Worm (Caenorhabditis elegans) whole organism, late embryonic: ENCODE data around the gene hars-1.

Experiments
- C38D4.7 ChIP-seq: fragments of 200-800 bp; sonication (Bioruptor generic); optimal IDR thresholded peaks from 2 replicates; lab custom pipeline; 2018; ENCODE audit warnings: mild to moderate bottlenecking, missing genetic modification characterization, moderate library complexity, missing compliant biosample characterization
- F13H6.1 ChIP-seq: sonication (generic microtip); optimal IDR thresholded peaks from 2 replicates; lab custom pipeline; 2016; ENCODE audit warnings: missing genetic modification characterization, missing compliant biosample characterization
- K09A11.1 ChIP-seq: sonication (generic microtip); optimal IDR thresholded peaks from 2 replicates; lab custom pipeline; 2017; ENCODE audit warnings: antibody characterized with exemption, mild to moderate bottlenecking, missing genetic modification characterization, missing compliant biosample characterization; ENCODE audit not compliant: insufficient read depth
- T23F11.4 ChIP-seq: fragments of 200-800 bp; sonication (Bioruptor generic); optimal IDR thresholded peaks from 2 replicates; lab custom pipeline; 2018; ENCODE audit warnings: mild to moderate bottlenecking, missing genetic modification characterization, missing compliant biosample characterization
- Y22D7AL.16 ChIP-seq: sonication (generic microtip); optimal IDR thresholded peaks from 2 replicates; lab custom pipeline; 2016; ENCODE audit warnings: missing genetic modification characterization, missing compliant biosample characterization
- ahr-1 ChIP-seq: sonication (generic microtip); optimal IDR thresholded peaks from 2 replicates; lab custom pipeline; 2016; ENCODE audit warnings: missing genetic modification characterization, missing compliant biosample characterization
- ceh-14 ChIP-seq: sonication (generic microtip); optimal IDR thresholded peaks from 2 replicates; lab custom pipeline; 2016; ENCODE audit warnings: missing genotype, missing genetic modification characterization, missing compliant biosample characterization
- ceh-2 ChIP-seq: sonication (generic microtip); optimal IDR thresholded peaks from 2 replicates; lab custom pipeline; 2016; ENCODE audit warnings: missing genotype, missing genetic modification characterization, missing compliant biosample characterization
- ceh-22 ChIP-seq: sonication (generic microtip); optimal IDR thresholded peaks from 2 replicates; lab custom pipeline; 2017; ENCODE audit warnings: missing biosample characterization, missing genetic modification characterization
- ceh-30 ChIP-seq: fragments of 150-350 bp; optimal IDR thresholded peaks from 2 replicates; lab custom pipeline; 2014; ENCODE audit warnings: missing biosample characterization, missing genetic modification characterization
- ceh-31 ChIP-seq: sonication (generic microtip); optimal IDR thresholded peaks from 2 replicates; lab custom pipeline; 2016; ENCODE audit warnings: missing genetic modification characterization, missing compliant biosample characterization
- ceh-34 ChIP-seq: sonication (generic microtip); optimal IDR thresholded peaks from 2 replicates; lab custom pipeline; 2016; ENCODE audit warnings: mild to moderate bottlenecking, missing genetic modification characterization, missing compliant biosample characterization
- ceh-45 ChIP-seq: fragments of 200-800 bp; sonication (Bioruptor generic); IDR thresholded peaks from 2 replicates; pipeline ENCODE4 v1.3.6; 2022; ENCODE audit warnings: missing genetic modification reagents, missing genetic modification characterization, missing compliant biosample characterization
- ceh-48 ChIP-seq: sonication (generic microtip); optimal IDR thresholded peaks from 2 replicates; lab custom pipeline; 2016; ENCODE audit warnings: missing genetic modification characterization, inconsistent platforms, missing compliant biosample characterization
- ceh-9 ChIP-seq: sonication (generic microtip); optimal IDR thresholded peaks from 2 replicates; lab custom pipeline; 2016; ENCODE audit warnings: mild to moderate bottlenecking, missing genetic modification characterization, inconsistent platforms, missing compliant biosample characterization
- fax-1 ChIP-seq: sonication (generic microtip); optimal IDR thresholded peaks from 2 replicates; lab custom pipeline; 2016; ENCODE audit warnings: missing genotype, missing genetic modification characterization, missing compliant biosample characterization
- fkh-10 ChIP-seq: fragments of 150-350 bp; optimal IDR thresholded peaks from 2 replicates; lab custom pipeline; 2014; ENCODE audit warnings: missing biosample characterization, missing genetic modification reagents, missing genetic modification characterization
- gmeb-2 ChIP-seq: sonication (generic microtip); optimal IDR thresholded peaks from 2 replicates; lab custom pipeline; 2016; ENCODE audit warnings: missing genetic modification characterization, inconsistent platforms, missing compliant biosample characterization
- hlh-13 ChIP-seq: fragments of 200-800 bp; sonication (Bioruptor generic); optimal IDR thresholded peaks from 2 replicates; lab custom pipeline; 2018; ENCODE audit warnings: mild to moderate bottlenecking, missing genetic modification characterization, missing compliant biosample characterization
- hlh-6 ChIP-seq: sonication (generic microtip); optimal IDR thresholded peaks from 2 replicates; lab custom pipeline; 2016; ENCODE audit warnings: missing genotype, missing genetic modification characterization, missing compliant biosample characterization
- hlh-8 ChIP-seq: sonication (generic microtip); optimal IDR thresholded peaks from 2 replicates; lab custom pipeline; 2016; ENCODE audit warnings: missing genotype, missing genetic modification characterization, missing compliant biosample characterization
- lim-6 ChIP-seq: sonication (generic microtip); optimal IDR thresholded peaks from 2 replicates; lab custom pipeline; 2016; ENCODE audit warnings: missing genetic modification characterization, missing compliant biosample characterization
- lin-11 ChIP-seq: fragments of 200-800 bp; sonication (Bioruptor generic); optimal IDR thresholded peaks from 2 replicates; lab custom pipeline; 2018; ENCODE audit warnings: mild to moderate bottlenecking, missing genetic modification characterization, missing compliant biosample characterization
- madf-2 ChIP-seq: sonication (generic microtip); optimal IDR thresholded peaks from 2 replicates; lab custom pipeline; 2017; ENCODE audit warnings: missing genetic modification characterization, missing compliant biosample characterization
- nfya-1 ChIP-seq: sonication (generic microtip); optimal IDR thresholded peaks from 2 replicates; lab custom pipeline; 2017; ENCODE audit warnings: missing genetic modification characterization, mild to moderate bottlenecking, missing compliant biosample characterization, antibody characterized with exemption, moderate library complexity
- odd-2 ChIP-seq: sonication (generic microtip); optimal IDR thresholded peaks from 2 replicates; lab custom pipeline; 2017; ENCODE audit warnings: antibody characterized with exemption, mild to moderate bottlenecking, missing genetic modification characterization, missing compliant biosample characterization
- pag-3 ChIP-seq: sonication (generic microtip); optimal IDR thresholded peaks from 2 replicates; lab custom pipeline; 2016; ENCODE audit warnings: missing compliant biosample characterization, missing genetic modification characterization, borderline replicate concordance
- pha-2 ChIP-seq: sonication (generic microtip); optimal IDR thresholded peaks from 2 replicates; lab custom pipeline; 2017; ENCODE audit warnings: mild to moderate bottlenecking, missing genetic modification characterization, missing compliant biosample characterization
- pqm-1 ChIP-seq: sonication (generic microtip); optimal IDR thresholded peaks from 2 replicates; lab custom pipeline; 2016; ENCODE audit warnings: missing genetic modification characterization, missing compliant biosample characterization
- pros-1 ChIP-seq: fragments of 150-350 bp; optimal IDR thresholded peaks from 2 replicates; lab custom pipeline; 2014; ENCODE audit warnings: missing biosample characterization, missing genetic modification reagents, missing genetic modification characterization
- sdc-2 ChIP-seq: sonication (generic microtip); optimal IDR thresholded peaks from 2 replicates; lab custom pipeline; 2016; ENCODE audit warnings: missing genotype, missing genetic modification characterization, missing compliant biosample characterization
- ttx-3 ChIP-seq: sonication (generic microtip); optimal IDR thresholded peaks from 2 replicates; lab custom pipeline; 2016; ENCODE audit warnings: missing genetic modification reagents, missing genetic modification characterization, missing compliant biosample characterization
- unc-3 ChIP-seq, 2 experiments: fragments of 200-800 bp in 1 of 2; sonication (Bioruptor generic) in 1 of 2; sonication (generic microtip) in 1 of 2; conservative IDR thresholded peaks in 1 of 2; optimal IDR thresholded peaks in 1 of 2; 2 replicates each; pipeline versions ENCODE4 v1.3.6 to Lab custom; 2016 to 2022; ENCODE audit warnings: missing compliant biosample characterization in 2 of 2, missing genetic modification characterization in 2 of 2, missing genetic modification reagents in 1 of 2
- unc-42 ChIP-seq: sonication (generic microtip); optimal IDR thresholded peaks from 2 replicates; lab custom pipeline; 2016; ENCODE audit warnings: missing genotype, missing genetic modification characterization, missing compliant biosample characterization
- unc-55 ChIP-seq: sonication (generic microtip); optimal IDR thresholded peaks from 2 replicates; lab custom pipeline; 2017; ENCODE audit warnings: missing biosample characterization, missing genetic modification reagents, missing genetic modification characterization
- unc-86 ChIP-seq: sonication (generic microtip); optimal IDR thresholded peaks from 2 replicates; lab custom pipeline; 2016; ENCODE audit warnings: missing genetic modification characterization, missing compliant biosample characterization
- ztf-16 ChIP-seq: sonication (generic microtip); optimal IDR thresholded peaks from 2 replicates; lab custom pipeline; 2017; ENCODE audit warnings: missing genetic modification characterization, missing compliant biosample characterization

The hars-1 gene

ce11 chrIV:10825383-10825782 lies 33.4 kb upstream of the hars-1 start:
- TF ChIP-seq hlh-13 (no peak), ceh-2 (no peak), unc-55 (GFP tag; lab: Kevin White, UChicago) (no peak), ahr-1 (tag; lab: Kevin White, UChicago) (no peak), pag-3 (tag; lab: Kevin White, UChicago) (no peak), ceh-48 (no peak), unc-86 (tag; lab: Kevin White, UChicago) (no peak), F13H6.1 (tag; lab: Kevin White, UChicago) (no peak), ceh-9 (tag; lab: Kevin White, UChicago) (no peak), lim-6 (tag; lab: Kevin White, UChicago) (no peak), nfya-1 (tag; lab: Kevin White, UChicago) (no peak), ceh-34 (tag; lab: Kevin White, UChicago) (no peak), K09A11.1 (tag; lab: Kevin White, UChicago) (no peak), pqm-1 (tag; lab: Kevin White, UChicago) (no peak)
- TF ChIP-seq, all 69 proteins: peak for 0

ce11 chrIV:10826029-10826428 lies 32.7 kb upstream of the hars-1 start:
- no peak for TF ChIP-seq ceh-31 (tag; lab: Kevin White, UChicago)

- no peak for TF ChIP-seq unc-42
- TF ChIP-seq gmeb-2 (tag; lab: Kevin White, UChicago), result no peak
- no peak for TF ChIP-seq ceh-2
- TF ChIP-seq unc-3 (GFP tag; conservative IDR thresholded peaks at IDR 0.05; lab: Robert Waterston, UW), result no peak
- TF ChIP-seq unc-3 (tag; optimal IDR thresholded peaks at IDR 0.05; lab: Kevin White, UChicago), result no peak
- TF ChIP-seq ttx-3, result no peak
- TF ChIP-seq pha-2 (tag; lab: Kevin White, UChicago), result no peak
- TF ChIP-seq pros-1 (tag; lab: Kevin White, UChicago), result no peak
- TF ChIP-seq odd-2 (tag; lab: Kevin White, UChicago), result no peak
- no peak for TF ChIP-seq nfya-1 (tag; lab: Kevin White, UChicago)
- no peak for TF ChIP-seq ceh-22
These were observed 30.7 kb upstream of the hars-1 start, which contains the start of gene npax-3 for ce11 chrIV:10828049-10828448. Gene npax-3 (minus strand): TSS chrIV:10828149.

- TF ChIP-seq ceh-30 (tag; lab: Kevin White, UChicago) (no peak), lin-11 (no peak), F13H6.1 (tag; lab: Kevin White, UChicago) (no peak), ztf-16 (tag; lab: Kevin White, UChicago) (no peak), ceh-34 (tag; lab: Kevin White, UChicago) (no peak), hlh-6 (no peak), pag-3 (tag; lab: Kevin White, UChicago) (no peak), hlh-8 (no peak), T23F11.4 (GFP tag; lab: Kevin White, UChicago) (no peak), fkh-10 (GFP tag; lab: Kevin White, UChicago) (no peak), sdc-2 (tag; lab: Kevin White, UChicago) (no peak), ceh-22 (no peak), pros-1 (tag; lab: Kevin White, UChicago) (no peak), unc-3 (GFP tag; conservative IDR thresholded peaks at IDR 0.05; lab: Robert Waterston, UW) (no peak), unc-3 (tag; optimal IDR thresholded peaks at IDR 0.05; lab: Kevin White, UChicago) (no peak), unc-86 (tag; lab: Kevin White, UChicago) (no peak)
These were observed 26.6 kb upstream of the hars-1 start, which contains the start of gene best-15 for ce11 chrIV:10832148-10832547. Gene best-15 (minus strand): TSS chrIV:10832248.

- no peak for TF ChIP-seq ceh-45 (GFP tag; lab: Robert Waterston, UW)
- no peak for TF ChIP-seq C38D4.7
- no peak for TF ChIP-seq ceh-14 (tag; lab: Kevin White, UChicago)
- no peak for TF ChIP-seq Y22D7AL.16 (tag; lab: Kevin White, UChicago)
- no peak for TF ChIP-seq madf-2 (tag; lab: Kevin White, UChicago)
- no peak for TF ChIP-seq fax-1 (tag; lab: Kevin White, UChicago)
- TF ChIP-seq sdc-2 (tag; lab: Kevin White, UChicago), result no peak
- TF ChIP-seq hlh-13, result no peak
- TF ChIP-seq ceh-31 (tag; lab: Kevin White, UChicago), result no peak
- no peak for TF ChIP-seq fkh-10 (GFP tag; lab: Kevin White, UChicago)
These were observed 16.5 kb upstream of the hars-1 start for ce11 chrIV:10842232-10842631.
